Worm (Caenorhabditis elegans): ENCODE data around the gene C06A8.8.

The C06A8.8 gene

ce11 chrII:7771917-7772316, at the start of gene C06A8.8:
Gene C06A8.8 (minus strand): TSS chrII:7772017.
- no peak for TF ChIP-seq aly-1 (tag; optimal IDR thresholded peaks at IDR 0.05)
- TF ChIP-seq F13C5.2 (tag; optimal IDR thresholded peaks at IDR 0.05) = no peak
- TF ChIP-seq hnd-1 (tag; optimal IDR thresholded peaks at IDR 0.05) = no peak
- no peak for TF ChIP-seq ets-7 (tag; optimal IDR thresholded peaks at IDR 0.05)
- no peak for TF ChIP-seq tbx-37 (GFP tag; conservative IDR thresholded peaks at IDR 0.05)
- no peak for TF ChIP-seq tbx-11 (GFP tag; IDR thresholded peaks at IDR 0.05)
- no peak for TF ChIP-seq ama-1 (optimal IDR thresholded peaks at IDR 0.05)
- no peak for TF ChIP-seq B0310.2 (tag; optimal IDR thresholded peaks at IDR 0.05)
- no peak for TF ChIP-seq scrt-1 (GFP tag; IDR thresholded peaks at IDR 0.05)
- TF ChIP-seq ceh-13 (GFP tag; optimal IDR thresholded peaks at IDR 0.05) = no peak
- TF ChIP-seq hmg-4 (GFP tag; optimal IDR thresholded peaks at IDR 0.05) = no peak
- no peak for TF ChIP-seq ceh-36 (tag; optimal IDR thresholded peaks at IDR 0.05)

- TF ChIP-seq tbx-37 (GFP tag; conservative IDR thresholded peaks at IDR 0.05) (no peak), aly-1 (tag; optimal IDR thresholded peaks at IDR 0.05) (no peak), tbx-11 (GFP tag; IDR thresholded peaks at IDR 0.05) (no peak), ets-7 (tag; optimal IDR thresholded peaks at IDR 0.05) (no peak), sea-1 (GFP tag; conservative IDR thresholded peaks at IDR 0.05) (no peak), scrt-1 (GFP tag; IDR thresholded peaks at IDR 0.05) (no peak), B0310.2 (tag; optimal IDR thresholded peaks at IDR 0.05) (no peak)
These were observed 47.5 kb upstream of the C06A8.8 start for ce11 chrII:7819359-7819758.

DNA sequence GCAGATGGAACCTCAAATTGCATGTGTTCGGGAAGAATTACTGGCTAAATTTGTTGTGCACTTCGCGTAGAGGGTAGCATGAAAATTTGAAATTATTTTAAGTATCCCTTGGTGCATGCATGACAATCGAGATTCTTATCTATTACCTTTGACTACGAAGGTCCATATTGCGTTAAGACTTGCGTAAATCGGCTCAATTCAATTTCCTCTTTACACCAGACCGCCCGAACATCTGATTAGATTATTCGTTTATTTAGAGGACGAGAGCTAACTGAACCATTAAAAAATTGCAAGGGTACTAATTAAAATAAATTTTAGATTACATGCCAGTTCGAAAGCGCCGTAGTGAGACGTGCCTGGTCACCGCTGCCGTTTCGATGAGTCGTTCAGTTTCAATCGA, 45.8 kb upstream of the C06A8.8 start:
- no peak for TF ChIP-seq ama-1 (optimal IDR thresholded peaks at IDR 0.05)

ce11 chrII:7816163-7816776, 44.5 kb upstream of the C06A8.8 start, which contains the start of gene cki-2:
Gene cki-2 (plus strand): TSS chrII:7816499.
- TF ChIP-seq scrt-1 (GFP tag; IDR thresholded peaks at IDR 0.05) (no peak), ceh-13 (GFP tag; optimal IDR thresholded peaks at IDR 0.05) (no peak), sea-1 (GFP tag; conservative IDR thresholded peaks at IDR 0.05) (no peak), ets-7 (tag; optimal IDR thresholded peaks at IDR 0.05) (no peak), flt-1 (GFP tag; IDR thresholded peaks at IDR 0.05) (no peak), tra-4 (tag; optimal IDR thresholded peaks at IDR 0.05) (no peak), ceh-36 (tag; optimal IDR thresholded peaks at IDR 0.05) (no peak), F13C5.2 (tag; optimal IDR thresholded peaks at IDR 0.05) (no peak), tbx-37 (GFP tag; conservative IDR thresholded peaks at IDR 0.05) (no peak), ama-1 (optimal IDR thresholded peaks at IDR 0.05) (no peak), pes-1 (GFP tag; IDR thresholded peaks at IDR 0.05) (no peak), hmbx-1 (tag; optimal IDR thresholded peaks at IDR 0.05) (no peak), hnd-1 (tag; optimal IDR thresholded peaks at IDR 0.05) (no peak)

DNA sequence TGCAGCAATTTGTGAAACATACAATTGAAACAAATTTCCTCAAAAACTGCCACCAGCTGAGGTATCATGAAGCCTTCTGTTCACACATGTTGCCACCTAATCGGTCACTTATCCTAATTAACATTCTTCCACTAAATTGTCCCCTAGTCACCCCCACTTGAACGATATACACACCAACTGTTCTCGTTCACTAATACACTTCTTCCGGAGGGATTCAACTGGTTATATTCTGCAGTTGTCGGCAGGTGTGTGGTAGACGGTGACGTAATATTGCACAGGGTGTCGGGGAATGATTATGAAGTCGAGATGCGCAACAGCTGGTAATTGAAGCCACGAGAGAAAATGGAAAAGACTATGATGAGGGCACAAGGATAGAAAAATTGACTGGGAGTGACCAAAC, 43.6 kb upstream of the C06A8.8 start:
- peak; percentile 83 for TF ChIP-seq ets-7 (tag; optimal IDR thresholded peaks at IDR 0.05)
- no peak for TF ChIP-seq aly-1 (tag; optimal IDR thresholded peaks at IDR 0.05)

ce11 chrII:7814915-7815314, 43.1 kb upstream of the C06A8.8 start:
- TF ChIP-seq pes-1 (GFP tag; IDR thresholded peaks at IDR 0.05) (no peak), F13C5.2 (tag; optimal IDR thresholded peaks at IDR 0.05) (no peak)

ce11 chrII:7814215-7814614, 42.4 kb upstream of the C06A8.8 start:
- no peak for TF ChIP-seq tbx-11 (GFP tag; IDR thresholded peaks at IDR 0.05)
- peak; percentile 52 for TF ChIP-seq hmg-4 (GFP tag; optimal IDR thresholded peaks at IDR 0.05)
- TF ChIP-seq ets-7 (tag; optimal IDR thresholded peaks at IDR 0.05) = no peak
- TF ChIP-seq ceh-36 (tag; optimal IDR thresholded peaks at IDR 0.05) = no peak

DNA sequence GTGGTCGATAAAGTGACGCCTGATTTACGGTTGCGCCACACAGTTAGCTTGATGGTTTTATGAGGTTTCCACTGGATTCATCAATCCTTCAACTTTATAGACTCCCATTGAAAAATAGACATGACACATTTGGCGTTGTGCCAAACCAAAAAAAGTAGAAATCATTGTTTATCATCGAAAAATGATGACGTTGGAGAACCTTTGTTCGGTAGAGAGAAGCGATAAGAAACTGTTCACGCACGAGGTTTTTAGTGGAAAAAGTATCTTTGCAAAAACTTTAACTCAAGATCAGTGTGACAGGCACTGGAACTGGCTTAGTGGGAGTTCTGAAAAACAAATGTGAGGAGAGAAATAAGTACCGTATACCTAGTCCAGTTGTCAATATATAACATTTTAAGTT, 41.8 kb upstream of the C06A8.8 start:
- TF ChIP-seq scrt-1 (GFP tag; IDR thresholded peaks at IDR 0.05) (no peak), flt-1 (GFP tag; IDR thresholded peaks at IDR 0.05) (no peak), pes-1 (GFP tag; IDR thresholded peaks at IDR 0.05) (no peak), F13C5.2 (tag; optimal IDR thresholded peaks at IDR 0.05) (no peak), hnd-1 (tag; optimal IDR thresholded peaks at IDR 0.05) (no peak), aly-1 (tag; optimal IDR thresholded peaks at IDR 0.05) (no peak), ceh-13 (GFP tag; optimal IDR thresholded peaks at IDR 0.05) (no peak), ceh-36 (tag; optimal IDR thresholded peaks at IDR 0.05) (no peak), hmg-4 (GFP tag; optimal IDR thresholded peaks at IDR 0.05) (no peak), tbx-11 (GFP tag; IDR thresholded peaks at IDR 0.05) (no peak), B0310.2 (tag; optimal IDR thresholded peaks at IDR 0.05) (no peak), tra-4 (tag; optimal IDR thresholded peaks at IDR 0.05) (no peak), ets-7 (tag; optimal IDR thresholded peaks at IDR 0.05) (no peak), ama-1 (optimal IDR thresholded peaks at IDR 0.05) (no peak), sea-1 (GFP tag; conservative IDR thresholded peaks at IDR 0.05) (no peak), hmbx-1 (tag; optimal IDR thresholded peaks at IDR 0.05) (no peak), tbx-37 (GFP tag; conservative IDR thresholded peaks at IDR 0.05) (no peak)

ce11 chrII:7813237-7813636, 41.4 kb upstream of the C06A8.8 start:
- 0 out of 2 replicates have a peak, but pooled peaks have one; percentile 40 for TF ChIP-seq sea-1 (GFP tag; conservative IDR thresholded peaks at IDR 0.05)
- TF ChIP-seq tbx-11 (GFP tag; IDR thresholded peaks at IDR 0.05) = no peak
- peak; percentile 46 for TF ChIP-seq hmg-4 (GFP tag; optimal IDR thresholded peaks at IDR 0.05)
